Fruit fly (Drosophila melanogaster): Measurements from ENCODE around the gene Elovl7.
A peak's percentile ranks its signal among the peaks of the same experiment; 100 is the strongest.

Gene Elovl7

dm6 chr3R:8001074-8001669 is 5.5 kb upstream of the Elovl7 start, which contains the start of the genes Kmn2 and CG2698 (continued):
- peak; percentile 93 for TF ChIP-seq CG7357 (GFP tag; IDR thresholded peaks at IDR 0.05)
- peak; percentile 78 for TF ChIP-seq CG6654 (GFP tag; optimal IDR thresholded peaks at IDR 0.05)
- TF ChIP-seq CG17568 (GFP tag; optimal IDR thresholded peaks at IDR 0.05) = peak; percentile 88
- TF ChIP-seq CG16813 (GFP tag; IDR thresholded peaks at IDR 0.05; ENCODE audit: partially characterized antibody) = peak; percentile 40; the same call in 2 of the 3 replicates
- TF ChIP-seq CG9437 (GFP tag; optimal IDR thresholded peaks at IDR 0.05) = peak; percentile 96
- TF ChIP-seq amos (GFP tag; IDR thresholded peaks at IDR 0.05; ENCODE audit: partially characterized antibody) = peak; percentile 36; the same call in 1 of the 2 replicates
- TF ChIP-seq gt (GFP tag; IDR thresholded peaks at IDR 0.05) = peak; percentile 95
- peak; percentile 70 for TF ChIP-seq Side (GFP tag; optimal IDR thresholded peaks at IDR 0.05)
- peak; percentile 69; the same call in 2 of the 3 replicates for TF ChIP-seq z (GFP tag; IDR thresholded peaks at IDR 0.05)
- TF ChIP-seq CG17829 (tag; optimal IDR thresholded peaks at IDR 0.05) = peak; percentile 95
- peak; percentile 83 for TF ChIP-seq CG8944 (GFP tag; optimal IDR thresholded peaks at IDR 0.05)
- TF ChIP-seq kay (GFP tag; optimal IDR thresholded peaks at IDR 0.05) = peak; percentile 85
- peak; percentile 96 for TF ChIP-seq Max (GFP tag; optimal IDR thresholded peaks at IDR 0.05)
- TF ChIP-seq wor (GFP tag; IDR thresholded peaks at IDR 0.05) = peak; percentile 97
- TF ChIP-seq CG11398 (GFP tag; optimal IDR thresholded peaks at IDR 0.05) = no peak
- peak; percentile 95 for TF ChIP-seq sens (GFP tag)
- TF ChIP-seq esg (GFP tag; conservative IDR thresholded peaks at IDR 0.05) = peak; percentile 98
- TF ChIP-seq Doc3 (GFP tag; IDR thresholded peaks at IDR 0.05; ENCODE audit: partially characterized antibody) = 0 out of 3 replicates have a peak, but pooled peaks have one; percentile 35
- peak; percentile 93 for TF ChIP-seq CG4328 (GFP tag; optimal IDR thresholded peaks at IDR 0.05)
- peak; percentile 40 for TF ChIP-seq Sry-β (GFP tag; optimal IDR thresholded peaks at IDR 0.05)
- peak; percentile 97 for TF ChIP-seq ken (GFP tag; IDR thresholded peaks at IDR 0.05)
- TF ChIP-seq fu2 (GFP tag; optimal IDR thresholded peaks at IDR 0.05) = peak; percentile 52
- no peak for TF ChIP-seq Tbp (GFP tag; optimal IDR thresholded peaks at IDR 0.05)
- peak; percentile 97 for TF ChIP-seq Gug (GFP tag; IDR thresholded peaks at IDR 0.05)
- TF ChIP-seq CG6272 (GFP tag; IDR thresholded peaks at IDR 0.05) = peak; percentile 97
- TF ChIP-seq Hsf (GFP tag; optimal IDR thresholded peaks at IDR 0.05) = peak; percentile 92
- peak; percentile 77 for TF ChIP-seq CG2116 (GFP tag; optimal IDR thresholded peaks at IDR 0.05)
- TF ChIP-seq Rx (GFP tag; IDR thresholded peaks at IDR 0.05) = peak; percentile 96
- peak; percentile 94 for TF ChIP-seq Oaz (GFP tag; IDR thresholded peaks at IDR 0.05)
- TF ChIP-seq ssp (GFP tag; IDR thresholded peaks at IDR 0.05) = peak; percentile 94
- TF ChIP-seq gem (tag; optimal IDR thresholded peaks at IDR 0.05) = peak; percentile 97
- peak; percentile 92 for TF ChIP-seq Doc2 (GFP tag; IDR thresholded peaks at IDR 0.05)
- no peak for TF ChIP-seq chinmo (GFP tag; IDR thresholded peaks at IDR 0.05; ENCODE audit: partially characterized antibody)
- TF ChIP-seq otp (GFP tag; IDR thresholded peaks at IDR 0.05) = peak; percentile 97
- peak; percentile 52 for TF ChIP-seq CG9797 (GFP tag; optimal IDR thresholded peaks at IDR 0.05)
- TF ChIP-seq rib (GFP tag; IDR thresholded peaks at IDR 0.05) = peak; percentile 98
- TF ChIP-seq ara (GFP tag; IDR thresholded peaks at IDR 0.05) = peak; percentile 97
- peak; percentile 97 for TF ChIP-seq nmo (GFP tag; optimal IDR thresholded peaks at IDR 0.05)
- TF ChIP-seq H2.0 (GFP tag; IDR thresholded peaks at IDR 0.05) = peak; percentile 98
- TF ChIP-seq CG7963 (GFP tag; IDR thresholded peaks at IDR 0.05; ENCODE audit: partially characterized antibody) = no peak
- TF ChIP-seq E2f2 (GFP tag; IDR thresholded peaks at IDR 0.05) = peak; percentile 92
- TF ChIP-seq mld (GFP tag; IDR thresholded peaks at IDR 0.05; ENCODE audit: partially characterized antibody) = no peak
- TF ChIP-seq ATbp (GFP tag; optimal IDR thresholded peaks at IDR 0.05) = peak; percentile 94
- peak; percentile 85 for TF ChIP-seq pum (GFP tag; optimal IDR thresholded peaks at IDR 0.05)
- peak; percentile 55 for TF ChIP-seq Sin3A (optimal IDR thresholded peaks at IDR 0.05)
- peak; percentile 87 for TF ChIP-seq aop (GFP tag; IDR thresholded peaks at IDR 0.05)
- TF ChIP-seq CG1832 (GFP tag; optimal IDR thresholded peaks at IDR 0.05) = no peak
- TF ChIP-seq so (GFP tag; IDR thresholded peaks at IDR 0.05) = peak; percentile 95
- TF ChIP-seq Xbp1 (GFP tag; optimal IDR thresholded peaks at IDR 0.05) = peak; percentile 97
- no peak for TF ChIP-seq Trl (optimal IDR thresholded peaks at IDR 0.05)
- peak; percentile 84 for TF ChIP-seq Trl (GFP tag; optimal IDR thresholded peaks at IDR 0.05)

Data from whole organism, embryonic.